Worm (Caenorhabditis elegans) whole organism, young adult: ENCODE measurements around the gene tatn-1.
A peak's percentile ranks its signal among the peaks of the same experiment; 100 is the strongest.

Experiments
- B0336.3 ChIP-seq: fragments of 200-800 bp; sonication (Bioruptor generic); IDR thresholded peaks from 2 replicates; pipeline ENCODE4 v1.3.6; 2022; ENCODE audit warnings: missing genetic modification characterization, missing compliant biosample characterization
- C06A6.2 ChIP-seq: fragments of 200-800 bp; sonication (Bioruptor generic); conservative IDR thresholded peaks from 2 replicates; pipeline ENCODE4 v1.3.6; 2022; ENCODE audit warnings: missing genetic modification characterization, missing compliant biosample characterization
- F23B12.7 ChIP-seq: sonication (generic microtip); optimal IDR thresholded peaks from 2 replicates; lab custom pipeline; 2017; ENCODE audit warnings: missing genetic modification characterization, mild to moderate bottlenecking, missing compliant biosample characterization, antibody characterized with exemption, moderate library complexity; ENCODE audit not compliant: insufficient read depth
- F37B4.10 ChIP-seq: fragments of 200-800 bp; sonication (Bioruptor generic); IDR thresholded peaks from 2 replicates; pipeline ENCODE4 v1.3.6; 2022; ENCODE audit warnings: missing genetic modification characterization, missing compliant biosample characterization
- F57C9.4 ChIP-seq: sonication (generic microtip); optimal IDR thresholded peaks from 2 replicates; lab custom pipeline; 2017; ENCODE audit warnings: mild to moderate bottlenecking, missing genetic modification characterization, missing compliant biosample characterization
- K11D2.4 ChIP-seq: fragments of 200-800 bp; sonication (Bioruptor generic); IDR thresholded peaks from 2 replicates; pipeline ENCODE4 v1.3.6; 2022; ENCODE audit warnings: missing genetic modification reagents, missing genetic modification characterization, missing compliant biosample characterization
- Y53G8AR.9 ChIP-seq: fragments of 200-800 bp; sonication (Bioruptor generic); conservative IDR thresholded peaks from 2 replicates; pipeline ENCODE4 v1.3.6; 2022; ENCODE audit warnings: missing genetic modification reagents, missing genetic modification characterization, missing compliant biosample characterization
- Y95B8A.8 ChIP-seq: fragments of 200-800 bp; sonication (Bioruptor generic); IDR thresholded peaks from 2 replicates; pipeline ENCODE4 v1.3.6; 2022; ENCODE audit warnings: missing genetic modification reagents, missing genetic modification characterization, missing compliant biosample characterization
- ama-1 ChIP-seq, 3 experiments: fragments of 150-350 bp in 1 of 3; sonication (generic microtip) in 2 of 3; optimal IDR thresholded peaks; 2 replicates each; lab custom pipeline; 2014 to 2018; ENCODE audit warnings: missing biosample characterization in 2 of 3, missing genetic modification characterization in 2 of 3, missing genetic modification reagents in 2 of 3
- athp-1 ChIP-seq: sonication (generic microtip); optimal IDR thresholded peaks from 2 replicates; lab custom pipeline; 2017; ENCODE audit warnings: mild to moderate bottlenecking, missing genetic modification characterization, missing compliant biosample characterization
- attf-5 ChIP-seq: fragments of 200-800 bp; sonication (Bioruptor generic); optimal IDR thresholded peaks from 2 replicates; lab custom pipeline; 2018; ENCODE audit warnings: mild to moderate bottlenecking, missing genetic modification characterization, missing compliant biosample characterization
- ccch-3 ChIP-seq: fragments of 200-800 bp; sonication (Bioruptor generic); optimal IDR thresholded peaks from 2 replicates; lab custom pipeline; 2018; ENCODE audit warnings: mild to moderate bottlenecking, missing genetic modification characterization, missing compliant biosample characterization
- cebp-1 ChIP-seq, 2 experiments: fragments of 200-800 bp in 1 of 2; sonication (Bioruptor generic) in 1 of 2; sonication (generic microtip) in 1 of 2; IDR thresholded peaks in 1 of 2; optimal IDR thresholded peaks in 1 of 2; 2 replicates each; pipeline versions ENCODE4 v1.3.6 to Lab custom; 2017 to 2022; ENCODE audit warnings: missing compliant biosample characterization in 2 of 2, missing genetic modification characterization in 2 of 2, mild to moderate bottlenecking in 1 of 2, missing genetic modification reagents in 1 of 2, moderate library complexity in 1 of 2
- cebp-2 ChIP-seq: fragments of 200-800 bp; sonication (Bioruptor generic); IDR thresholded peaks from 2 replicates; pipeline ENCODE4 v1.3.6; 2022; ENCODE audit warnings: missing genetic modification characterization, missing compliant biosample characterization
- dox-1 ChIP-seq: fragments of 200-800 bp; sonication (Bioruptor generic); IDR thresholded peaks from 2 replicates; pipeline ENCODE4 v1.3.6; 2022; ENCODE audit warnings: missing genetic modification reagents, missing genetic modification characterization, missing compliant biosample characterization
- dpl-1 ChIP-seq: fragments of 150-350 bp; optimal IDR thresholded peaks from 2 replicates; lab custom pipeline; 2014; ENCODE audit warnings: missing biosample characterization, missing genetic modification reagents, missing genetic modification characterization
- egl-18 ChIP-seq: fragments of 200-800 bp; sonication (Bioruptor generic); IDR thresholded peaks from 2 replicates; pipeline ENCODE4 v1.3.6; 2022; ENCODE audit warnings: missing genetic modification reagents, missing genetic modification characterization, missing compliant biosample characterization
- lag-1 ChIP-seq: fragments of 200-800 bp; sonication (Bioruptor generic); IDR thresholded peaks from 2 replicates; pipeline ENCODE4 v1.3.6; 2022; ENCODE audit warnings: missing genetic modification reagents, missing genetic modification characterization, missing compliant biosample characterization
- let-526 ChIP-seq: fragments of 200-800 bp; sonication (Bioruptor generic); IDR thresholded peaks from 2 replicates; pipeline ENCODE4 v1.3.6; 2022; ENCODE audit warnings: missing genetic modification reagents, missing genetic modification characterization, missing compliant biosample characterization
- let-607 ChIP-seq, 2 experiments: fragments of 200-800 bp in 1 of 2; sonication (Bioruptor generic) in 1 of 2; sonication (generic microtip) in 1 of 2; optimal IDR thresholded peaks; 2 replicates each; lab custom pipeline; 2016 to 2018; ENCODE audit warnings: mild to moderate bottlenecking in 2 of 2, missing compliant biosample characterization in 2 of 2, missing genetic modification characterization in 2 of 2, moderate library complexity in 2 of 2, missing genotype in 1 of 2
- lin-26 ChIP-seq: fragments of 200-800 bp; sonication (Bioruptor generic); IDR thresholded peaks from 2 replicates; pipeline ENCODE4 v1.3.6; 2022; ENCODE audit warnings: missing genetic modification reagents, missing genetic modification characterization, missing compliant biosample characterization
- lin-40 ChIP-seq: sonication (generic microtip); optimal IDR thresholded peaks from 2 replicates; lab custom pipeline; 2016; ENCODE audit warnings: missing genetic modification characterization, mild to moderate bottlenecking, missing compliant biosample characterization, missing genotype, missing genetic modification reagents
- lin-54 ChIP-seq: fragments of 200-800 bp; sonication (Bioruptor generic); optimal IDR thresholded peaks from 2 replicates; lab custom pipeline; 2018; ENCODE audit warnings: mild to moderate bottlenecking, missing genetic modification characterization, missing compliant biosample characterization
- lir-1 ChIP-seq: fragments of 200-800 bp; sonication (Bioruptor generic); conservative IDR thresholded peaks from 2 replicates; pipeline ENCODE4 v1.3.6; 2022; ENCODE audit warnings: missing genetic modification reagents, missing genetic modification characterization, missing compliant biosample characterization
- madf-10 ChIP-seq: sonication (generic microtip); optimal IDR thresholded peaks from 2 replicates; lab custom pipeline; 2016; ENCODE audit warnings: mild to moderate bottlenecking, missing genetic modification characterization, missing compliant biosample characterization
- madf-3 ChIP-seq: fragments of 200-800 bp; sonication (Bioruptor generic); IDR thresholded peaks from 2 replicates; pipeline ENCODE4 v1.3.6; 2022; ENCODE audit warnings: missing genetic modification reagents, missing genetic modification characterization, missing compliant biosample characterization
- madf-6 ChIP-seq: fragments of 200-800 bp; sonication (Bioruptor generic); IDR thresholded peaks from 2 replicates; pipeline ENCODE4 v1.3.6; 2022; ENCODE audit warnings: missing genetic modification reagents, missing genetic modification characterization, missing compliant biosample characterization
- mel-28 ChIP-seq: sonication (generic microtip); optimal IDR thresholded peaks from 2 replicates; lab custom pipeline; 2016; ENCODE audit warnings: borderline replicate concordance, mild to moderate bottlenecking, missing genetic modification characterization, missing compliant biosample characterization
- nfyb-1 ChIP-seq: fragments of 200-800 bp; sonication (Bioruptor generic); IDR thresholded peaks from 2 replicates; pipeline ENCODE4 v1.3.6; 2022; ENCODE audit warnings: missing genetic modification reagents, missing genetic modification characterization, missing compliant biosample characterization
- nhr-80 ChIP-seq: sonication (generic microtip); optimal IDR thresholded peaks from 2 replicates; lab custom pipeline; 2016; ENCODE audit warnings: missing genetic modification characterization, missing compliant biosample characterization
- nhr-90 ChIP-seq: sonication (generic microtip); optimal IDR thresholded peaks from 2 replicates; lab custom pipeline; 2016; ENCODE audit warnings: missing genotype, mild to moderate bottlenecking, missing genetic modification characterization, missing compliant biosample characterization
- pbrm-1 ChIP-seq: fragments of 200-800 bp; sonication (Bioruptor generic); IDR thresholded peaks from 2 replicates; pipeline ENCODE4 v1.3.6; 2022; ENCODE audit warnings: missing genetic modification reagents, missing genetic modification characterization, missing compliant biosample characterization
- rec-8 ChIP-seq, 2 experiments: sonication (generic microtip); optimal IDR thresholded peaks; 2 replicates each; lab custom pipeline; 2016; ENCODE audit warnings: mild to moderate bottlenecking in 2 of 2, missing genetic modification characterization in 2 of 2, missing genetic modification reagents in 2 of 2, missing genotype in 2 of 2, missing biosample characterization in 1 of 2, missing compliant biosample characterization in 1 of 2, moderate library complexity in 1 of 2
- repo-1 ChIP-seq: sonication (generic microtip); optimal IDR thresholded peaks from 2 replicates; lab custom pipeline; 2017; ENCODE audit warnings: mild to moderate bottlenecking, missing genetic modification characterization, missing compliant biosample characterization
- sea-2 ChIP-seq: fragments of 200-800 bp; sonication (Bioruptor generic); IDR thresholded peaks from 2 replicates; pipeline ENCODE4 v1.3.6; 2022; ENCODE audit warnings: missing genetic modification characterization, missing compliant biosample characterization
- snpc-1.1 ChIP-seq: sonication (generic microtip); optimal IDR thresholded peaks from 2 replicates; lab custom pipeline; 2017; ENCODE audit warnings: missing genetic modification characterization, mild to moderate bottlenecking, missing compliant biosample characterization, antibody characterized with exemption, moderate library complexity, missing genotype, missing genetic modification reagents; ENCODE audit not compliant: insufficient read depth
- snpc-4 ChIP-seq, 5 experiments: fragments of 150-350 bp in 1 of 5; sonication (generic microtip) in 4 of 5; optimal IDR thresholded peaks; 2 replicates each; lab custom pipeline; 2014 to 2018; ENCODE audit warnings: missing genetic modification characterization in 5 of 5, missing biosample characterization in 3 of 5, antibody characterized with exemption in 2 of 5, mild to moderate bottlenecking in 2 of 5, missing compliant biosample characterization in 2 of 5, missing genotype in 2 of 5, moderate library complexity in 2 of 5, missing genetic modification reagents in 1 of 5
- sptf-2 ChIP-seq: fragments of 200-800 bp; sonication (Bioruptor generic); optimal IDR thresholded peaks from 2 replicates; lab custom pipeline; 2018; ENCODE audit warnings: mild to moderate bottlenecking, missing genetic modification characterization, missing compliant biosample characterization
- tlf-1 ChIP-seq: fragments of 200-800 bp; sonication (Bioruptor generic); optimal IDR thresholded peaks from 2 replicates; lab custom pipeline; 2018; ENCODE audit warnings: mild to moderate bottlenecking, missing genetic modification characterization, missing compliant biosample characterization
- zim-3 ChIP-seq: sonication (generic microtip); optimal IDR thresholded peaks from 2 replicates; lab custom pipeline; 2017; ENCODE audit warnings: mild to moderate bottlenecking, missing genetic modification characterization, moderate library complexity, missing compliant biosample characterization
- ztf-26 ChIP-seq: sonication (generic microtip); optimal IDR thresholded peaks from 2 replicates; lab custom pipeline; 2017; ENCODE audit warnings: missing genetic modification characterization, missing compliant biosample characterization
- ztf-28 ChIP-seq: fragments of 200-800 bp; sonication (Bioruptor generic); IDR thresholded peaks from 2 replicates; pipeline ENCODE4 v1.3.6; 2022; ENCODE audit warnings: missing genetic modification reagents, missing genetic modification characterization, missing compliant biosample characterization

tatn-1 gene

ce11 chrX:14813398-14813797, 22.6 kb downstream of the tatn-1 start (continued):
- no peak for TF ChIP-seq Y95B8A.8 (GFP tag; lab: Robert Waterston, UW)
- peak; percentile 13 for TF ChIP-seq madf-10 (tag; lab: Kevin White, UChicago)
- TF ChIP-seq F37B4.10 = no peak
- TF ChIP-seq snpc-4 (GFP tag; optimal IDR thresholded peaks at IDR 0.05; lab: Kevin White, UChicago) = no peak
- peak in 3 of 4 experiments; percentile 6 to 41 (median 17) for TF ChIP-seq snpc-4 (tag; optimal IDR thresholded peaks at IDR 0.05; lab: Kevin White, UChicago)
- no peak for TF ChIP-seq cebp-1 (GFP tag; IDR thresholded peaks at IDR 0.05; lab: Robert Waterston, UW)
- peak; percentile 56 for TF ChIP-seq cebp-1 (tag; optimal IDR thresholded peaks at IDR 0.05; lab: Kevin White, UChicago)
- peak; percentile 79 for TF ChIP-seq C06A6.2 (GFP tag; lab: Robert Waterston, UW)
- TF ChIP-seq repo-1 (tag; lab: Kevin White, UChicago) = peak; percentile 4
- no peak for TF ChIP-seq Y53G8AR.9
- TF ChIP-seq ztf-26 (tag; lab: Kevin White, UChicago) = no peak
- TF ChIP-seq nhr-80 (tag; lab: Kevin White, UChicago) = peak; percentile 19
- TF ChIP-seq let-607 (tag; optimal IDR thresholded peaks at IDR 0.05; lab: Kevin White, UChicago) = peak in 1 of 2 experiments; percentile 8
- TF ChIP-seq F23B12.7 = peak; percentile 45
- no peak for TF ChIP-seq nhr-90 (tag; lab: Kevin White, UChicago)
- TF ChIP-seq dox-1 = peak; percentile 43; the same call in 1 of the 2 replicates
- no peak for TF ChIP-seq ztf-28 (GFP tag; lab: Robert Waterston, UW)
- 0 out of 2 replicates have a peak, but pooled peaks have one; percentile 21 for TF ChIP-seq K11D2.4

- TF ChIP-seq sptf-2 (GFP tag; lab: Kevin White, UChicago) = no peak
- no peak for TF ChIP-seq egl-18 (GFP tag; lab: Robert Waterston, UW)
- TF ChIP-seq nfyb-1 (GFP tag; lab: Robert Waterston, UW) = peak; percentile 54; the same call in 1 of the 2 replicates
- TF ChIP-seq let-526 = no peak
- TF ChIP-seq zim-3 = peak; percentile 23
- no peak for TF ChIP-seq dpl-1
- 0 out of 2 replicates have a peak, but pooled peaks have one; percentile 13 for TF ChIP-seq madf-3 (GFP tag; lab: Robert Waterston, UW)
- TF ChIP-seq lin-40 = peak; percentile 4
- TF ChIP-seq athp-1 (tag; lab: Kevin White, UChicago) = no peak
- 0 out of 2 replicates have a peak, but pooled peaks have one; percentile 13 for TF ChIP-seq Y53G8AR.9
- TF ChIP-seq cebp-1 (GFP tag; IDR thresholded peaks at IDR 0.05; lab: Robert Waterston, UW) = no peak
- TF ChIP-seq cebp-1 (tag; optimal IDR thresholded peaks at IDR 0.05; lab: Kevin White, UChicago) = peak; percentile 63
- TF ChIP-seq repo-1 (tag; lab: Kevin White, UChicago) = peak; percentile 44
- TF ChIP-seq F57C9.4 (tag; lab: Kevin White, UChicago) = peak; percentile 28
- TF ChIP-seq cebp-2 (GFP tag; lab: Robert Waterston, UW) = no peak
- TF ChIP-seq madf-6 = peak; percentile 33
- no peak for TF ChIP-seq ama-1 (optimal IDR thresholded peaks at IDR 0.05; lab: Kevin White, UChicago)
- no peak for TF ChIP-seq ama-1 (GFP tag; optimal IDR thresholded peaks at IDR 0.05; lab: Kevin White, UChicago)
- 0 out of 2 replicates have a peak, but pooled peaks have one; percentile 18 for TF ChIP-seq pbrm-1 (GFP tag; lab: Robert Waterston, UW)
- no peak for TF ChIP-seq mel-28
- no peak for TF ChIP-seq snpc-1.1 (tag; lab: Kevin White, UChicago)
- TF ChIP-seq B0336.3 (GFP tag; lab: Robert Waterston, UW) = peak; percentile 46; the same call in 1 of the 2 replicates
Measured at ce11 chrX:14815412-14815811, 24.6 kb downstream of the tatn-1 start.

ce11 chrX:14816717-14817116, 25.9 kb downstream of the tatn-1 start:
- TF ChIP-seq lin-54 (GFP tag; lab: Kevin White, UChicago) = peak; percentile 19
- TF ChIP-seq ccch-3 (GFP tag; lab: Kevin White, UChicago) = no peak
- TF ChIP-seq lag-1 (GFP tag; lab: Robert Waterston, UW) = 0 out of 2 replicates have a peak, but pooled peaks have one; percentile 38
- no peak for TF ChIP-seq cebp-1 (GFP tag; IDR thresholded peaks at IDR 0.05; lab: Robert Waterston, UW)
- TF ChIP-seq cebp-1 (tag; optimal IDR thresholded peaks at IDR 0.05; lab: Kevin White, UChicago) = peak; percentile 32
- TF ChIP-seq nhr-80 (tag; lab: Kevin White, UChicago) = peak; percentile 83
- TF ChIP-seq K11D2.4 = peak; percentile 34; the same call in 1 of the 2 replicates
- 0 out of 2 replicates have a peak, but pooled peaks have one; percentile 27 for TF ChIP-seq sea-2
- TF ChIP-seq tlf-1 (GFP tag; lab: Kevin White, UChicago) = peak; percentile 26
- peak; percentile 7 for TF ChIP-seq attf-5
- no peak for TF ChIP-seq rec-8 (tag; optimal IDR thresholded peaks at IDR 0.05; lab: Kevin White, UChicago)
- TF ChIP-seq dox-1 = peak; percentile 36; the same call in 1 of the 2 replicates
- no peak for TF ChIP-seq lin-26 (GFP tag; lab: Robert Waterston, UW)
- peak; percentile 13; the same call in 1 of the 2 replicates for TF ChIP-seq lir-1
